Fruit fly (Drosophila melanogaster) whole organism, embryonic: ENCODE data around the gene Cyp303a1.
A peak's percentile ranks its signal among the peaks of the same experiment; 100 is the strongest.

Experiments
- ATbp ChIP-seq: fragments of 200-800 bp; sonication (Bioruptor generic); optimal IDR thresholded peaks from 2 replicates; lab custom pipeline; 2017; ENCODE audit warnings: missing biosample characterization, mild to moderate bottlenecking, missing genetic modification characterization, missing genetic modification reagents
- Blimp-1 ChIP-seq: fragments of 200-800 bp; sonication (Bioruptor generic); optimal IDR thresholded peaks from 3 replicates; lab custom pipeline; 2018; ENCODE audit warnings: missing biosample characterization, missing genetic modification characterization, mild to moderate bottlenecking, moderate library complexity, missing genetic modification reagents
- Bteb2 ChIP-seq: fragments of 200-800 bp; sonication (Bioruptor generic); optimal IDR thresholded peaks from 2 replicates; lab custom pipeline; 2016; ENCODE audit warnings: missing biosample characterization, missing genetic modification characterization
- C15 ChIP-seq: fragments of 200-800 bp; sonication (Bioruptor generic); IDR thresholded peaks from 3 replicates; pipeline ENCODE4 v1.3.6; 2022; ENCODE audit warnings: missing biosample characterization, missing genetic modification characterization
- CG10267 ChIP-seq: fragments of 200-800 bp; sonication (Bioruptor generic); optimal IDR thresholded peaks from 2 replicates; lab custom pipeline; 2018; ENCODE audit warnings: missing biosample characterization, mild to moderate bottlenecking, missing genetic modification characterization, moderate library complexity
- CG11093 ChIP-seq: fragments of 200-800 bp; sonication (Bioruptor generic); IDR thresholded peaks from 3 replicates; pipeline ENCODE4 v1.3.6; 2022; ENCODE audit warnings: missing biosample characterization, missing genetic modification characterization
- CG11560 ChIP-seq: fragments of 200-800 bp; sonication (Bioruptor generic); IDR thresholded peaks from 3 replicates; pipeline ENCODE4 v1.3.6; 2022; ENCODE audit warnings: missing biosample characterization, missing genetic modification characterization
- CG12659 ChIP-seq: fragments of 200-800 bp; sonication (Bioruptor generic); optimal IDR thresholded peaks from 3 replicates; lab custom pipeline; 2017; ENCODE audit warnings: mild to moderate bottlenecking, missing biosample characterization, missing genetic modification reagents, missing genetic modification characterization
- CG12769 ChIP-seq: fragments of 200-800 bp; sonication (Bioruptor generic); optimal IDR thresholded peaks from 2 replicates; lab custom pipeline; 2019; ENCODE audit warnings: missing biosample characterization, mild to moderate bottlenecking, missing genetic modification characterization, moderate library complexity
- CG13287 ChIP-seq: fragments of 200-800 bp; sonication (Bioruptor generic); IDR thresholded peaks from 2 replicates; pipeline ENCODE4 v1.3.6; 2022; ENCODE audit warnings: missing biosample characterization, missing genetic modification characterization; ENCODE audit not compliant: partially characterized antibody
- CG16863 ChIP-seq: fragments of 200-800 bp; sonication (Bioruptor generic); optimal IDR thresholded peaks from 3 replicates; lab custom pipeline; 2016; ENCODE audit warnings: missing biosample characterization, missing genetic modification characterization
- CG17802 ChIP-seq: fragments of 200-800 bp; sonication (Bioruptor generic); optimal IDR thresholded peaks from 2 replicates; lab custom pipeline; 2018; ENCODE audit warnings: missing biosample characterization, mild to moderate bottlenecking, missing genetic modification characterization, moderate library complexity
- CG1792 ChIP-seq: fragments of 200-800 bp; sonication (Bioruptor generic); optimal IDR thresholded peaks from 2 replicates; lab custom pipeline; 2016; ENCODE audit warnings: missing biosample characterization, missing genetic modification characterization
- CG18011 ChIP-seq: fragments of 200-800 bp; sonication (Bioruptor generic); optimal IDR thresholded peaks from 2 replicates; lab custom pipeline; 2017; ENCODE audit warnings: missing biosample characterization, missing genetic modification characterization, mild to moderate bottlenecking, moderate library complexity, missing genotype
- CG18599 ChIP-seq: fragments of 200-800 bp; sonication (Bioruptor generic); optimal IDR thresholded peaks from 3 replicates; lab custom pipeline; 2017; ENCODE audit warnings: missing biosample characterization, missing genetic modification characterization, mild to moderate bottlenecking, moderate library complexity, missing genetic modification reagents
- CG31365 ChIP-seq: fragments of 200-800 bp; sonication (Bioruptor generic); optimal IDR thresholded peaks from 2 replicates; lab custom pipeline; 2018; ENCODE audit warnings: missing biosample characterization, mild to moderate bottlenecking, missing genetic modification characterization
- CG3847 ChIP-seq: fragments of 200-800 bp; sonication (Bioruptor generic); IDR thresholded peaks from 2 replicates; pipeline ENCODE4 v1.3.6; 2022; ENCODE audit warnings: missing biosample characterization, missing genetic modification characterization
- CG42726 ChIP-seq: fragments of 200-800 bp; sonication (Bioruptor generic); IDR thresholded peaks from 2 replicates; pipeline ENCODE4 v1.3.6; 2022; ENCODE audit warnings: missing biosample characterization, missing genetic modification characterization; ENCODE audit not compliant: partially characterized antibody
- CG4854 ChIP-seq: fragments of 200-800 bp; sonication (Bioruptor generic); optimal IDR thresholded peaks from 2 replicates; lab custom pipeline; 2016; ENCODE audit warnings: missing biosample characterization, missing genetic modification characterization, inconsistent platforms
- CG6683 ChIP-seq: fragments of 200-800 bp; sonication (Bioruptor generic); optimal IDR thresholded peaks from 2 replicates; lab custom pipeline; 2017; ENCODE audit warnings: missing biosample characterization, mild to moderate bottlenecking, missing genetic modification characterization, missing genetic modification reagents
- CG7372 ChIP-seq: fragments of 200-800 bp; sonication (Bioruptor generic); IDR thresholded peaks from 2 replicates; pipeline ENCODE4 v1.3.6; 2022; ENCODE audit warnings: missing biosample characterization, missing genetic modification characterization
- CG7928 ChIP-seq: fragments of 200-800 bp; sonication (Bioruptor generic); optimal IDR thresholded peaks from 2 replicates; lab custom pipeline; 2017; ENCODE audit warnings: missing biosample characterization, mild to moderate bottlenecking, missing genetic modification characterization
- CG7987 ChIP-seq: fragments of 200-800 bp; sonication (Bioruptor generic); optimal IDR thresholded peaks from 2 replicates; lab custom pipeline; 2018; ENCODE audit warnings: missing biosample characterization, mild to moderate bottlenecking, missing genetic modification characterization, moderate library complexity
- CG8359 ChIP-seq: fragments of 200-800 bp; sonication (Bioruptor generic); optimal IDR thresholded peaks from 2 replicates; lab custom pipeline; 2017; ENCODE audit warnings: missing biosample characterization, mild to moderate bottlenecking, missing genetic modification characterization, borderline replicate concordance
- CG8944 ChIP-seq: fragments of 200-800 bp; sonication (Bioruptor generic); optimal IDR thresholded peaks from 3 replicates; lab custom pipeline; 2016; ENCODE audit warnings: missing biosample characterization, missing genetic modification characterization
- Dip2 ChIP-seq: fragments of 200-800 bp; sonication (Bioruptor generic); IDR thresholded peaks from 2 replicates; pipeline ENCODE4 v1.3.6; 2022; ENCODE audit warnings: missing biosample characterization, missing genetic modification characterization
- Doc3 ChIP-seq: fragments of 200-800 bp; sonication (Bioruptor generic); IDR thresholded peaks from 3 replicates; pipeline ENCODE4 v1.3.6; 2022; ENCODE audit warnings: missing biosample characterization, missing genetic modification characterization; ENCODE audit not compliant: partially characterized antibody
- Hey ChIP-seq: fragments of 200-800 bp; sonication (Bioruptor generic); optimal IDR thresholded peaks from 3 replicates; lab custom pipeline; 2018; ENCODE audit warnings: missing biosample characterization, mild to moderate bottlenecking, missing genetic modification characterization
- Hr39 ChIP-seq: fragments of >200 bp; optimal IDR thresholded peaks from 2 replicates; lab custom pipeline; 2017
- Jarid2 ChIP-seq: fragments of 200-800 bp; sonication (Bioruptor generic); optimal IDR thresholded peaks from 3 replicates; lab custom pipeline; 2017; ENCODE audit warnings: mild to moderate bottlenecking, missing biosample characterization, missing genetic modification reagents, missing genetic modification characterization
- Myb ChIP-seq: fragments of 200-800 bp; sonication (Bioruptor generic); optimal IDR thresholded peaks from 2 replicates; lab custom pipeline; 2016; ENCODE audit warnings: missing biosample characterization, missing genetic modification characterization
- NFAT ChIP-seq: fragments of 200-800 bp; sonication (Bioruptor generic); IDR thresholded peaks from 2 replicates; pipeline ENCODE4 v1.3.6; 2022; ENCODE audit warnings: missing biosample characterization, missing genetic modification characterization
- Opbp ChIP-seq: fragments of 200-800 bp; sonication (Bioruptor generic); IDR thresholded peaks from 3 replicates; pipeline ENCODE4 v1.3.6; 2022; ENCODE audit warnings: missing biosample characterization, missing genetic modification characterization; ENCODE audit not compliant: partially characterized antibody
- Rfx ChIP-seq: fragments of 200-800 bp; sonication (Bioruptor generic); IDR thresholded peaks from 2 replicates; pipeline ENCODE4 v1.3.6; 2022; ENCODE audit warnings: missing biosample characterization, missing genetic modification characterization
- al ChIP-seq: fragments of 200-800 bp; sonication (Bioruptor generic); IDR thresholded peaks from 2 replicates; pipeline ENCODE4 v1.3.6; 2022; ENCODE audit warnings: missing biosample characterization, missing genetic modification characterization
- cwo ChIP-seq: fragments of 200-800 bp; sonication (Bioruptor generic); optimal IDR thresholded peaks from 3 replicates; lab custom pipeline; 2017; ENCODE audit warnings: missing biosample characterization, missing genetic modification characterization, mild to moderate bottlenecking, moderate library complexity, missing genetic modification reagents
- danr ChIP-seq: fragments of 200-800 bp; sonication (Bioruptor generic); IDR thresholded peaks from 2 replicates; pipeline ENCODE4 v1.3.6; 2022; ENCODE audit warnings: missing biosample characterization, missing genetic modification characterization
- dpn ChIP-seq, 2 experiments: fragments of 200-800 bp; sonication (Bioruptor generic); optimal IDR thresholded peaks; 3 replicates each; lab custom pipeline; 2016; ENCODE audit warnings: missing biosample characterization in 2 of 2, missing genetic modification characterization in 2 of 2
- exex ChIP-seq: fragments of 200-800 bp; sonication (Bioruptor generic); optimal IDR thresholded peaks from 4 replicates; lab custom pipeline; 2018; ENCODE audit warnings: missing biosample characterization, mild to moderate bottlenecking, missing genetic modification characterization, moderate library complexity
- fd96Cb ChIP-seq: fragments of 200-800 bp; sonication (Bioruptor generic); optimal IDR thresholded peaks from 2 replicates; lab custom pipeline; 2018; ENCODE audit warnings: missing biosample characterization, mild to moderate bottlenecking, missing genetic modification characterization, moderate library complexity
- gro ChIP-seq: fragments of 200-800 bp; sonication (Bioruptor generic); optimal IDR thresholded peaks from 2 replicates; lab custom pipeline; 2016; ENCODE audit warnings: missing biosample characterization, missing genetic modification characterization
- h ChIP-seq: fragments of >200 bp; optimal IDR thresholded peaks from 2 replicates; lab custom pipeline; 2017
- luna ChIP-seq: fragments of 200-800 bp; sonication (Bioruptor generic); optimal IDR thresholded peaks from 2 replicates; lab custom pipeline; 2016; ENCODE audit warnings: missing biosample characterization, missing genetic modification characterization
- maf-S ChIP-seq: fragments of 200-800 bp; sonication (Bioruptor generic); optimal IDR thresholded peaks from 2 replicates; lab custom pipeline; 2016; ENCODE audit warnings: missing biosample characterization, missing genetic modification characterization
- mld ChIP-seq: fragments of 200-800 bp; sonication (Bioruptor generic); IDR thresholded peaks from 3 replicates; pipeline ENCODE4 v1.3.6; 2022; ENCODE audit warnings: missing biosample characterization, missing genetic modification characterization; ENCODE audit not compliant: partially characterized antibody
- pnt ChIP-seq: fragments of 200-800 bp; sonication (Bioruptor generic); optimal IDR thresholded peaks from 3 replicates; lab custom pipeline; 2016; ENCODE audit warnings: missing biosample characterization, missing genetic modification characterization
- scrt ChIP-seq: fragments of 200-800 bp; sonication (Bioruptor generic); optimal IDR thresholded peaks from 2 replicates; lab custom pipeline; 2018; ENCODE audit warnings: missing biosample characterization, mild to moderate bottlenecking, missing genetic modification characterization, moderate library complexity
- slp2 ChIP-seq: fragments of 200-800 bp; sonication (Bioruptor generic); optimal IDR thresholded peaks from 2 replicates; lab custom pipeline; 2016; ENCODE audit warnings: missing biosample characterization, missing genetic modification characterization
- unpg ChIP-seq: fragments of 200-800 bp; sonication (Bioruptor generic); optimal IDR thresholded peaks from 3 replicates; lab custom pipeline; 2018; ENCODE audit warnings: missing biosample characterization, mild to moderate bottlenecking, missing genetic modification characterization, moderate library complexity
- wor ChIP-seq: fragments of 200-800 bp; sonication (Bioruptor generic); IDR thresholded peaks from 2 replicates; pipeline ENCODE4 v1.3.6; 2022; ENCODE audit warnings: missing biosample characterization, missing genetic modification characterization

Cyp303a1 gene

dm6 chr2L:16329102-16329520 is 35.1 kb downstream of the Cyp303a1 start, which contains the start of gene mRpL4 (continued):
- TF ChIP-seq CG31365 (tag; lab: Kevin White, UChicago) = no peak
- TF ChIP-seq Hr39 (lab: Kevin White, UChicago) = no peak
- TF ChIP-seq CG6683 (GFP tag; lab: Kevin White, UChicago) = no peak
- peak; percentile 36 for TF ChIP-seq CG18011 (GFP tag; lab: Kevin White, UChicago)
- peak; percentile 67 for TF ChIP-seq CG10267
- TF ChIP-seq C15 (GFP tag; lab: Robert Waterston, UW) = 0 out of 3 replicates have a peak, but pooled peaks have one; percentile 26
- TF ChIP-seq Blimp-1 = no peak
- TF ChIP-seq CG18599 = no peak
- peak; percentile 41 for TF ChIP-seq CG4854 (GFP tag; lab: Kevin White, UChicago)
- TF ChIP-seq maf-S (GFP tag; lab: Kevin White, UChicago) = peak; percentile 77
- TF ChIP-seq al = no peak; the same call in 1 of the 2 replicates
- TF ChIP-seq Bteb2 (GFP tag; lab: Kevin White, UChicago) = peak; percentile 59
- TF ChIP-seq exex (tag; lab: Kevin White, UChicago) = no peak
- peak; percentile 99 for TF ChIP-seq Opbp (GFP tag; lab: Robert Waterston, UW)
- peak; percentile 79 to 84 for TF ChIP-seq dpn (GFP tag; optimal IDR thresholded peaks at IDR 0.05; lab: Kevin White, UChicago)
- TF ChIP-seq Myb = peak; percentile 55
- TF ChIP-seq NFAT (GFP tag; lab: Robert Waterston, UW) = peak; percentile 83
- TF ChIP-seq CG11560 (tag; lab: Robert Waterston, UW) = no peak
- no peak for TF ChIP-seq Dip2 (GFP tag; lab: Robert Waterston, UW)
- TF ChIP-seq fd96Cb (tag; lab: Kevin White, UChicago) = peak; percentile 27
- peak; percentile 99 for TF ChIP-seq Doc3
- TF ChIP-seq CG12659 (GFP tag; lab: Kevin White, UChicago) = peak; percentile 80
- peak; percentile 29 for TF ChIP-seq luna (GFP tag; lab: Kevin White, UChicago)
- peak; percentile 68 for TF ChIP-seq gro (GFP tag; lab: Kevin White, UChicago)
- TF ChIP-seq cwo = no peak
- no peak for TF ChIP-seq CG7928 (GFP tag; lab: Kevin White, UChicago)
- TF ChIP-seq slp2 (GFP tag; lab: Kevin White, UChicago) = peak; percentile 72
- peak; percentile 99 for TF ChIP-seq CG13287 (GFP tag; lab: Robert Waterston, UW)
- TF ChIP-seq CG17802 (tag; lab: Kevin White, UChicago) = peak; percentile 53
- TF ChIP-seq CG8944 (GFP tag; lab: Kevin White, UChicago) = peak; percentile 77
- peak; percentile 56 for TF ChIP-seq CG12769 (tag; lab: Kevin White, UChicago)
- no peak; the same call in 1 of the 2 replicates for TF ChIP-seq CG7372
- TF ChIP-seq Hey (tag; lab: Kevin White, UChicago) = no peak
- TF ChIP-seq Rfx (GFP tag; lab: Robert Waterston, UW) = peak; percentile 81; the same call in 1 of the 2 replicates
- peak; percentile 66 for TF ChIP-seq CG3847 (GFP tag; lab: Robert Waterston, UW)
- peak; percentile 57 for TF ChIP-seq CG16863
- no peak for TF ChIP-seq CG8359 (GFP tag; lab: Kevin White, UChicago)
- peak; percentile 75 for TF ChIP-seq pnt (GFP tag; lab: Kevin White, UChicago)
- TF ChIP-seq CG42726 (GFP tag; lab: Robert Waterston, UW) = peak; percentile 99
- no peak for TF ChIP-seq danr (GFP tag; lab: Robert Waterston, UW)
- peak; percentile 98 for TF ChIP-seq mld (GFP tag; lab: Robert Waterston, UW)
- peak; percentile 8 for TF ChIP-seq CG7987 (GFP tag; lab: Kevin White, UChicago)
- no peak for TF ChIP-seq h (lab: Kevin White, UChicago)
- peak; percentile 60 for TF ChIP-seq unpg (GFP tag; lab: Kevin White, UChicago)
- no peak for TF ChIP-seq CG1792
- no peak for TF ChIP-seq wor (GFP tag; lab: Robert Waterston, UW)
- no peak for TF ChIP-seq Jarid2 (GFP tag; lab: Kevin White, UChicago)
- TF ChIP-seq CG11093 = peak; percentile 18; the same call in 1 of the 3 replicates
- TF ChIP-seq ATbp = no peak
- no peak for TF ChIP-seq scrt
